Fruit fly (Drosophila melanogaster): ENCODE results near the gene CG6661.
A peak's percentile ranks its signal among the peaks of the same experiment; 100 is the strongest.

The CG6661 gene

DNA sequence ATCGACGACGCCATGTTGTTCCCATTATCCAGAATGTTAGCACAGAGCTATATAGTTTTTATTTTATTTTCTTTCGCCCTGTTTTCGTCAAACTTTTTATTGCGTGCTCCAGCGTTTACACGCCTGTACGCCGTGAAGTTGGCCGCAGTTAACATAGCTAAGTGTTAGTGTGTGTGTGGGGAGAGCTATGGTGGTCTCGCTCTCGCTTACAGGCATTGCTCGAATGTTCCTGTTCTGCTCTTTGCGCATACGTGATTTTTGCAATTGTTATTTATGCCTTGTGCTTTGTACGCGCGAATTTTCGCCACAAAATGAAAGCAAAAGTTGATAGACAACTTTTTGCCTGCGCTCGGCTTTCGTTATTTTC, 30.6 kb upstream of the CG6661 start (continued):
- TF ChIP-seq Ssrp (tag; optimal IDR thresholded peaks at IDR 0.05) (no peak), tgo (GFP tag; IDR thresholded peaks at IDR 0.05) (no peak), bcd (GFP tag; optimal IDR thresholded peaks at IDR 0.05) (no peak), CG2712 (tag; optimal IDR thresholded peaks at IDR 0.05) (no peak), CG31365 (tag; optimal IDR thresholded peaks at IDR 0.05) (no peak), al (GFP tag; IDR thresholded peaks at IDR 0.05) (no peak), CG13123 (GFP tag; optimal IDR thresholded peaks at IDR 0.05) (peak; percentile 25), CG8089 (GFP tag; optimal IDR thresholded peaks at IDR 0.05) (no peak), Hsf (GFP tag; optimal IDR thresholded peaks at IDR 0.05) (no peak), mirr (GFP tag; optimal IDR thresholded peaks at IDR 0.05) (peak; percentile 71), CG14667 (GFP tag; IDR thresholded peaks at IDR 0.05) (no peak), Neu2 (GFP tag; optimal IDR thresholded peaks at IDR 0.05; ENCODE audit: borderline replicate concordance) (no peak), CG1233 (GFP tag; optimal IDR thresholded peaks at IDR 0.05) (peak; percentile 41), Pdp1 (GFP tag; optimal IDR thresholded peaks at IDR 0.05) (no peak), kni (GFP tag; optimal IDR thresholded peaks at IDR 0.05) (no peak), slbo (GFP tag; IDR thresholded peaks at IDR 0.05) (peak; percentile 21; the same call in 1 of the 2 replicates), Jarid2 (GFP tag; optimal IDR thresholded peaks at IDR 0.05) (no peak), CG13287 (GFP tag; IDR thresholded peaks at IDR 0.05; ENCODE audit: partially characterized antibody) (peak; percentile 33; the same call in 1 of the 2 replicates), Doc3 (GFP tag; IDR thresholded peaks at IDR 0.05; ENCODE audit: partially characterized antibody) (no peak), abd-A (tag; optimal IDR thresholded peaks at IDR 0.05) (peak; percentile 82), YL-1 (GFP tag; optimal IDR thresholded peaks at IDR 0.05) (peak; percentile 92), CG3995 (GFP tag; optimal IDR thresholded peaks at IDR 0.05) (peak; percentile 82), CG10209 (GFP tag; optimal IDR thresholded peaks at IDR 0.05) (no peak), CG32532 (GFP tag; IDR thresholded peaks at IDR 0.05) (no peak), Fer2 (tag; optimal IDR thresholded peaks at IDR 0.05) (no peak), cas (GFP tag; IDR thresholded peaks at IDR 0.05) (no peak), HLH54F (GFP tag; optimal IDR thresholded peaks at IDR 0.05) (no peak), dmrt11E (tag; optimal IDR thresholded peaks at IDR 0.05) (no peak), maf-S (GFP tag; optimal IDR thresholded peaks at IDR 0.05) (no peak), CG9727 (GFP tag; optimal IDR thresholded peaks at IDR 0.05) (peak; percentile 29), cg (GFP tag; optimal IDR thresholded peaks at IDR 0.05) (peak; percentile 91), CG15479 (GFP tag; optimal IDR thresholded peaks at IDR 0.05) (peak; percentile 63), ssp (GFP tag; IDR thresholded peaks at IDR 0.05) (no peak), sens-2 (GFP tag; IDR thresholded peaks at IDR 0.05) (no peak), Sry-δ (GFP tag; optimal IDR thresholded peaks at IDR 0.05) (peak; percentile 17), CG8765 (GFP tag; IDR thresholded peaks at IDR 0.05) (no peak), Gsc (GFP tag; IDR thresholded peaks at IDR 0.05) (no peak), CrebB (tag; optimal IDR thresholded peaks at IDR 0.05) (no peak), Awh (GFP tag; IDR thresholded peaks at IDR 0.05) (no peak), pan (optimal IDR thresholded peaks at IDR 0.05) (no peak), pan (GFP tag; optimal IDR thresholded peaks at IDR 0.05 in 1 of 2, IDR thresholded peaks at IDR 0.05 in 1 of 2) (peak in 1 of 2 experiments; percentile 37), CG6272 (GFP tag; IDR thresholded peaks at IDR 0.05) (no peak), CG7839 (tag; optimal IDR thresholded peaks at IDR 0.05) (no peak), sens (GFP tag) (peak; percentile 25), CG5953 (GFP tag; IDR thresholded peaks at IDR 0.05) (no peak), CG5245 (GFP tag; optimal IDR thresholded peaks at IDR 0.05) (no peak), Max (GFP tag; optimal IDR thresholded peaks at IDR 0.05) (peak; percentile 15), onecut (GFP tag; IDR thresholded peaks at IDR 0.05) (peak; percentile 22; the same call in 1 of the 2 replicates), emc (GFP tag; optimal IDR thresholded peaks at IDR 0.05) (no peak), H2.0 (GFP tag; IDR thresholded peaks at IDR 0.05) (no peak), az2 (GFP tag; optimal IDR thresholded peaks at IDR 0.05) (no peak), bsh (GFP tag; optimal IDR thresholded peaks at IDR 0.05) (no peak)
